Worm (Caenorhabditis elegans) whole organism, midembryonic: ENCODE data around the gene nhr-103.

ENCODE experiments used
- T22C8.4 ChIP-seq: fragments of 200-800 bp; sonication (Bioruptor generic); IDR thresholded peaks from 2 replicates; pipeline ENCODE4 v1.3.6; 2022; ENCODE audit warnings: missing genetic modification characterization, missing compliant biosample characterization
- cog-1 ChIP-seq: sonication (generic microtip); optimal IDR thresholded peaks from 2 replicates; lab custom pipeline; 2016; ENCODE audit warnings: missing genetic modification characterization, missing compliant biosample characterization
- flt-1 ChIP-seq: fragments of 200-800 bp; sonication (Bioruptor generic); IDR thresholded peaks from 2 replicates; pipeline ENCODE4 v1.3.6; 2022; ENCODE audit warnings: missing genetic modification characterization, missing compliant biosample characterization
- klf-2 ChIP-seq: fragments of 200-800 bp; sonication (Bioruptor generic); conservative IDR thresholded peaks from 2 replicates; pipeline ENCODE4 v1.3.6; 2022; ENCODE audit warnings: missing genetic modification reagents, missing genetic modification characterization, missing compliant biosample characterization
- med-1 ChIP-seq: sonication (generic microtip); optimal IDR thresholded peaks from 2 replicates; lab custom pipeline; 2017; ENCODE audit warnings: missing genetic modification characterization, mild to moderate bottlenecking, missing compliant biosample characterization, antibody characterized with exemption, missing genetic modification reagents; ENCODE audit not compliant: insufficient read depth
- ref-1 ChIP-seq: fragments of 200-800 bp; sonication (Bioruptor generic); conservative IDR thresholded peaks from 2 replicates; pipeline ENCODE4 v1.3.6; 2022; ENCODE audit warnings: missing genetic modification reagents, missing genetic modification characterization, missing compliant biosample characterization
- tab-1 ChIP-seq: fragments of 200-800 bp; sonication (Bioruptor generic); IDR thresholded peaks from 2 replicates; pipeline ENCODE4 v1.3.6; 2022; ENCODE audit warnings: missing genetic modification characterization, missing compliant biosample characterization
- ztf-23 ChIP-seq: fragments of 200-800 bp; sonication (Bioruptor generic); IDR thresholded peaks from 2 replicates; pipeline ENCODE4 v1.3.6; 2022; ENCODE audit warnings: missing genetic modification reagents, missing genetic modification characterization, missing compliant biosample characterization
- ztf-29 ChIP-seq: fragments of 200-800 bp; sonication (Bioruptor generic); IDR thresholded peaks from 2 replicates; pipeline ENCODE4 v1.3.6; 2022; ENCODE audit warnings: missing genetic modification reagents, missing genetic modification characterization, missing compliant biosample characterization

The nhr-103 gene

ce11 chrV:2215352-2215751 lies 9.9 kb upstream of the nhr-103 start, which contains the start of gene nstp-8:
Gene nstp-8, plus strand, starts transcription at chrV:2215652.
- TF ChIP-seq klf-2 (GFP tag; lab: Robert Waterston, UW) = no peak
- TF ChIP-seq med-1 (GFP tag; lab: Kevin White, UChicago) = no peak
- TF ChIP-seq flt-1 (GFP tag; lab: Robert Waterston, UW) = no peak
- TF ChIP-seq cog-1 (tag; lab: Kevin White, UChicago) = no peak
- TF ChIP-seq tab-1 = no peak
- no peak for TF ChIP-seq ztf-29 (GFP tag; lab: Robert Waterston, UW)

ce11 chrV:2216927-2217326 lies 8.3 kb upstream of the nhr-103 start:
- TF ChIP-seq tab-1 (no peak), flt-1 (GFP tag; lab: Robert Waterston, UW) (no peak), cog-1 (tag; lab: Kevin White, UChicago) (no peak), ref-1 (GFP tag; lab: Robert Waterston, UW) (no peak), ztf-29 (GFP tag; lab: Robert Waterston, UW) (no peak), klf-2 (GFP tag; lab: Robert Waterston, UW) (no peak), med-1 (GFP tag; lab: Kevin White, UChicago) (no peak), ztf-23 (GFP tag; lab: Robert Waterston, UW) (no peak)

DNA sequence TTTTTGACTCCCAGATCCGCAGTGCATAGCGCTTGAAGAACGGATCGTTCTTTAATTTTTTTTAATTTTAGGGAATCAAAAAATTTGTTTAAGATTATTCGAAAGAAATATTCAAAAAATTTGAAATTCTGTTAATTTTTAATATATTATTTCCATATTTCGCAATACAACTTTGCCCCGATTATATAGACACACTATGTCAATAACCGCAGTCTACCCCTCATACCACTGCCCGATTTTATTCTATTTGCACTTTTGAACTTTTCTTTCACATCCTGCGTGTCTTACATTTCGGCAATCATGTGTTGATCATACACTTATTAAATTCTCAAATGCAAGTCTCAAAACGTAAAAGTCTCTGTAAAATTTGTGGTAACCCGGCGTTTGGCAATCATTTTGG lies 6.4 kb upstream of the nhr-103 start, which contains the start of gene nhr-56:
Gene nhr-56 (plus strand): TSS at position 202 of the 400 bp plus-strand sequence.
- TF ChIP-seq ztf-29 (GFP tag; lab: Robert Waterston, UW) (no peak), ref-1 (GFP tag; lab: Robert Waterston, UW) (no peak), cog-1 (tag; lab: Kevin White, UChicago) (no peak), med-1 (GFP tag; lab: Kevin White, UChicago) (no peak), klf-2 (GFP tag; lab: Robert Waterston, UW) (no peak), ztf-23 (GFP tag; lab: Robert Waterston, UW) (no peak), tab-1 (no peak), flt-1 (GFP tag; lab: Robert Waterston, UW) (no peak)

DNA sequence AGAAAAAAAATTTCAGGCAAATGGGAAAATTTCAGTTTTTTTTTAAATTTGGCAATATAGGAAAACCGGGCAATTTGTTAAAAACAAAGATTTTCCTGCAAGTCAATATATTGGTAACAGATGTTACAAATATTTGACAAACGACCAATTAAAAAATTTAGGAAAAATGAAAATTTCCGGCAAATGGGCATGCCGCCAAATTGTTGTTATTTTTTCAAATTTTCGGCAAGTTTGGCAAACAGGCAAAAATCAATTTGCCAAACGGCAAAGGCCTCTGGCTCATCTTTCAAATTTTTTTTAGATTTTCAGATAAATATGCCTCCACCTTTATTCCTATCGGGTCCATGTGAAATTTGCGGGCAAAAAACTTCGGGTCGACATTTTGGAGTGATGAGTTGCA lies 3.5 kb upstream of the nhr-103 start, which contains the start of gene nhr-128:
Gene nhr-128 (plus strand): TSS at position 301 of the 400 bp plus-strand sequence.
- TF ChIP-seq klf-2 (GFP tag; lab: Robert Waterston, UW) = no peak
- TF ChIP-seq med-1 (GFP tag; lab: Kevin White, UChicago) = no peak
- TF ChIP-seq ztf-29 (GFP tag; lab: Robert Waterston, UW) = no peak
- TF ChIP-seq flt-1 (GFP tag; lab: Robert Waterston, UW) = no peak
- no peak for TF ChIP-seq tab-1
- no peak for TF ChIP-seq ztf-23 (GFP tag; lab: Robert Waterston, UW)
- no peak for TF ChIP-seq T22C8.4 (GFP tag; lab: Robert Waterston, UW)
- TF ChIP-seq ref-1 (GFP tag; lab: Robert Waterston, UW) = no peak
- no peak for TF ChIP-seq cog-1 (tag; lab: Kevin White, UChicago)

DNA sequence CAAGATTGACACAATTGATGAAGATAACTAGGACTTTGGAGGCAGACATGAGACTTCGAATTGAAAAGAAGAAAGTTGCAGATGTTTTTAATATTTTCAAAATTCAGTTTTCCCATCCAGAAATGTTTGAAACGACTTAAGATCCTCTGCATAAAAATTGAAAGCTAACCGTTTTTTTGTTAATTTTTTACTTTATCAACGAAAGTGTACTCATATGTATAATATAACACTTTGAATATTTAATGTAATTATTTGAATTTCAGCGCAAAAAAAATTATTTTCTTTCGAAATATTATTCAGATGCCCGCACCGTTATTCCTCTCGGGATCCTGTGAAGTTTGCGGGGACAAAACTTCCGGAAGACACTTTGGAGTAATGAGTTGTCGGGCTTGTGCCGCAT lies 1.7 kb downstream of the nhr-103 start, which contains the start of gene nhr-18:
Gene nhr-18 (plus strand): TSS at position 301 of the 400 bp plus-strand sequence.
- no peak for TF ChIP-seq ref-1 (GFP tag; lab: Robert Waterston, UW)
- TF ChIP-seq flt-1 (GFP tag; lab: Robert Waterston, UW) = no peak
- TF ChIP-seq ztf-23 (GFP tag; lab: Robert Waterston, UW) = no peak
- TF ChIP-seq med-1 (GFP tag; lab: Kevin White, UChicago) = no peak
- TF ChIP-seq ztf-29 (GFP tag; lab: Robert Waterston, UW) = no peak
- no peak for TF ChIP-seq cog-1 (tag; lab: Kevin White, UChicago)
- no peak for TF ChIP-seq tab-1
- TF ChIP-seq klf-2 (GFP tag; lab: Robert Waterston, UW) = no peak
- no peak for TF ChIP-seq T22C8.4 (GFP tag; lab: Robert Waterston, UW)

ce11 chrV:2228781-2229180 lies 3.6 kb downstream of the nhr-103 start, which contains the start of gene nhr-126:
Gene nhr-126, plus strand, starts transcription at chrV:2229081.
- no peak for TF ChIP-seq tab-1
- no peak for TF ChIP-seq ztf-29 (GFP tag; lab: Robert Waterston, UW)
- TF ChIP-seq flt-1 (GFP tag; lab: Robert Waterston, UW) = no peak
- no peak for TF ChIP-seq cog-1 (tag; lab: Kevin White, UChicago)
- no peak for TF ChIP-seq med-1 (GFP tag; lab: Kevin White, UChicago)
- no peak for TF ChIP-seq T22C8.4 (GFP tag; lab: Robert Waterston, UW)
- no peak for TF ChIP-seq klf-2 (GFP tag; lab: Robert Waterston, UW)
- TF ChIP-seq ref-1 (GFP tag; lab: Robert Waterston, UW) = no peak
- TF ChIP-seq ztf-23 (GFP tag; lab: Robert Waterston, UW) = no peak

DNA sequence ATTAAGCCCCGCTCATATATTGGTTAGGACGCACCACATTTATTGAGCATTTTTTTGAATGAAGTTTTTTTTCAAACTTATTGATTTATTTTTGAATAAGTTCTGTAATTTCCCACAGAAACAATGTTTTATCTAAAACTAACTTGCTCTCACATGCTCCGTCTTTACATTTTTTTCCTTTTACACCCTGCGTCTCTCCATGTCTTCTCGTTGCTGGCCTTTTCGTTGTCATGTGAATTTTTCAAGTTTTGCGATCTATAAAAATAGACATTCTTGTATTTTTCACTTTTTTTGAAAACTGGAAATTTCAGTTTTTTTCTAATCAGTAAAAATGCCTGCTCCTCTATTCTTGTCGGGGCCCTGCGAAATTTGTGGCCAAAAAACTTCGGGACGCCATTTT lies 5.7 kb downstream of the nhr-103 start, which contains the start of gene nhr-134:
Gene nhr-134 (plus strand): TSS at position 312 of the 400 bp plus-strand sequence.
- no peak for TF ChIP-seq flt-1 (GFP tag; lab: Robert Waterston, UW)
- TF ChIP-seq T22C8.4 (GFP tag; lab: Robert Waterston, UW) = no peak
- TF ChIP-seq klf-2 (GFP tag; lab: Robert Waterston, UW) = no peak
- TF ChIP-seq ref-1 (GFP tag; lab: Robert Waterston, UW) = no peak
- no peak for TF ChIP-seq tab-1
- TF ChIP-seq med-1 (GFP tag; lab: Kevin White, UChicago) = no peak
- no peak for TF ChIP-seq ztf-23 (GFP tag; lab: Robert Waterston, UW)
- no peak for TF ChIP-seq cog-1 (tag; lab: Kevin White, UChicago)
- TF ChIP-seq ztf-29 (GFP tag; lab: Robert Waterston, UW) = no peak

ce11 chrV:2233177-2233576 lies 7.9 kb downstream of the nhr-103 start, which contains the start of gene nhr-96:
Gene nhr-96, plus strand, starts transcription at chrV:2233477.
- TF ChIP-seq ref-1 (GFP tag; lab: Robert Waterston, UW) = no peak

DNA sequence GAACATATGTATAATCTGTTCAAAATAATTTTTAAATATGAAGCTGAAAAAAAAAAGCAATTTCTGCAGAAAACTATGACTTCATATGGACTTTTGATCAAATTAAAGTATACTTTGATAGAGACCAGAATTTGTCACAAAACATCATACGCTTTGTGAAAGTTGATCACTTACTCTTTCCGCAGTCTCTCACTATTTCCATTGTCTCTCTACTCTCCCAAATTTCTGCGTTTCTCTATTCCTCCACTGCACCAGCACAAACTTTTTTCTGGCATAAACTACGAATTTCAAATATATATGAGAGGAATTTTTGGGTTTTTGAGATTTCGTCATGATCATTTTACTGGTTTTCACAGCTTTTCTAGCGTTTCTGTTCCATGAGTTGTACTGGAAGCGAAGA lies 10.6 kb downstream of the nhr-103 start, which contains the start of gene cyp-33C4:
Gene cyp-33C4 (plus strand): TSS at position 293 of the 400 bp plus-strand sequence.
- TF ChIP-seq ztf-29 (GFP tag; lab: Robert Waterston, UW) = no peak
- no peak for TF ChIP-seq ref-1 (GFP tag; lab: Robert Waterston, UW)
